Worm (Caenorhabditis elegans) whole organism, mixed stage, embryonic: ENCODE results near the gene ppm-1.G.

Source experiments
- M03D4.4 ChIP-seq: sonication (generic microtip); optimal IDR thresholded peaks from 2 replicates; lab custom pipeline; 2017; ENCODE audit warnings: mild to moderate bottlenecking, missing genetic modification characterization, missing compliant biosample characterization
- bed-3 ChIP-seq: fragments of 200-800 bp; sonication (Bioruptor generic); optimal IDR thresholded peaks from 3 replicates; lab custom pipeline; 2018; ENCODE audit warnings: mild to moderate bottlenecking, missing genetic modification characterization, moderate library complexity, missing compliant biosample characterization
- blmp-1 ChIP-seq: fragments of 150-350 bp; optimal IDR thresholded peaks from 2 replicates; lab custom pipeline; 2014; ENCODE audit warnings: missing biosample characterization, missing genetic modification characterization
- ceh-39 ChIP-seq: fragments of 150-350 bp; optimal IDR thresholded peaks from 2 replicates; lab custom pipeline; 2014; ENCODE audit warnings: missing biosample characterization, missing genetic modification characterization
- ceh-43 ChIP-seq: fragments of 200-800 bp; sonication (Bioruptor generic); optimal IDR thresholded peaks from 2 replicates; lab custom pipeline; 2018; ENCODE audit warnings: mild to moderate bottlenecking, missing genetic modification characterization, moderate library complexity, missing compliant biosample characterization
- ceh-83 ChIP-seq: fragments of 200-800 bp; sonication (Bioruptor generic); optimal IDR thresholded peaks from 2 replicates; lab custom pipeline; 2018; ENCODE audit warnings: mild to moderate bottlenecking, missing genetic modification characterization, missing compliant biosample characterization
- ces-1 ChIP-seq: fragments of 150-350 bp; optimal IDR thresholded peaks from 2 replicates; lab custom pipeline; 2014; ENCODE audit warnings: missing biosample characterization, missing genetic modification reagents, missing genetic modification characterization
- cnd-1 ChIP-seq: fragments of 200-800 bp; sonication (Bioruptor generic); optimal IDR thresholded peaks from 2 replicates; lab custom pipeline; 2018; ENCODE audit warnings: mild to moderate bottlenecking, missing genetic modification characterization, missing compliant biosample characterization
- drap-1 ChIP-seq: fragments of 200-800 bp; sonication (Bioruptor generic); optimal IDR thresholded peaks from 3 replicates; lab custom pipeline; 2018; ENCODE audit warnings: mild to moderate bottlenecking, missing genetic modification characterization, missing compliant biosample characterization
- elt-1 ChIP-seq: sonication (generic microtip); optimal IDR thresholded peaks from 2 replicates; lab custom pipeline; 2017; ENCODE audit warnings: missing genetic modification characterization, mild to moderate bottlenecking, missing compliant biosample characterization, antibody characterized with exemption, moderate library complexity, borderline replicate concordance; ENCODE audit not compliant: insufficient read depth
- elt-3 ChIP-seq: fragments of 150-350 bp; optimal IDR thresholded peaks from 2 replicates; lab custom pipeline; 2014; ENCODE audit warnings: missing biosample characterization, missing genetic modification characterization
- flh-1 ChIP-seq: fragments of 200-800 bp; sonication (Bioruptor generic); optimal IDR thresholded peaks from 2 replicates; lab custom pipeline; 2018; ENCODE audit warnings: mild to moderate bottlenecking, missing genetic modification characterization, moderate library complexity, missing compliant biosample characterization
- ham-2 ChIP-seq: fragments of 200-800 bp; sonication (Bioruptor generic); optimal IDR thresholded peaks from 2 replicates; lab custom pipeline; 2018; ENCODE audit warnings: mild to moderate bottlenecking, missing genetic modification characterization, missing compliant biosample characterization
- hlh-1 ChIP-seq: fragments of 150-350 bp; optimal IDR thresholded peaks from 2 replicates; lab custom pipeline; 2014; ENCODE audit warnings: missing biosample characterization, missing genetic modification reagents, missing genetic modification characterization
- lin-13 ChIP-seq: fragments of 150-350 bp; optimal IDR thresholded peaks from 2 replicates; lab custom pipeline; 2014; ENCODE audit warnings: missing biosample characterization, missing genetic modification characterization
- lin-32 ChIP-seq: fragments of 200-800 bp; sonication (Bioruptor generic); optimal IDR thresholded peaks from 2 replicates; lab custom pipeline; 2018; ENCODE audit warnings: mild to moderate bottlenecking, missing genetic modification characterization, missing compliant biosample characterization
- lsy-2 ChIP-seq: fragments of 150-350 bp; optimal IDR thresholded peaks from 2 replicates; lab custom pipeline; 2014; ENCODE audit warnings: missing biosample characterization, missing genetic modification characterization
- mab-5 ChIP-seq: fragments of 150-350 bp; optimal IDR thresholded peaks from 2 replicates; lab custom pipeline; 2014; ENCODE audit warnings: missing biosample characterization, missing genetic modification characterization
- mep-1 ChIP-seq: fragments of 150-350 bp; optimal IDR thresholded peaks from 2 replicates; lab custom pipeline; 2017; ENCODE audit warnings: missing biosample characterization, missing genetic modification reagents, missing genetic modification characterization, inconsistent platforms
- mls-2 ChIP-seq: sonication (generic microtip); optimal IDR thresholded peaks from 2 replicates; lab custom pipeline; 2016; ENCODE audit warnings: mild to moderate bottlenecking, missing genetic modification characterization, moderate library complexity, missing compliant biosample characterization
- nhr-12 ChIP-seq: fragments of 150-350 bp; optimal IDR thresholded peaks from 2 replicates; lab custom pipeline; 2014; ENCODE audit warnings: missing biosample characterization, missing genetic modification characterization
- nhr-2 ChIP-seq: fragments of 150-350 bp; optimal IDR thresholded peaks from 2 replicates; lab custom pipeline; 2014; ENCODE audit warnings: missing biosample characterization, missing genetic modification characterization
- nhr-237 ChIP-seq: fragments of 150-350 bp; optimal IDR thresholded peaks from 2 replicates; lab custom pipeline; 2014; ENCODE audit warnings: missing biosample characterization, missing genetic modification characterization
- nhr-28 ChIP-seq: fragments of 150-350 bp; optimal IDR thresholded peaks from 2 replicates; lab custom pipeline; 2014; ENCODE audit warnings: missing biosample characterization, missing genetic modification characterization
- nhr-76 ChIP-seq: sonication (generic microtip); optimal IDR thresholded peaks from 2 replicates; lab custom pipeline; 2017; ENCODE audit warnings: missing biosample characterization, missing genetic modification characterization
- pha-4 ChIP-seq: fragments of 150-350 bp; optimal IDR thresholded peaks from 2 replicates; lab custom pipeline; 2018; ENCODE audit warnings: missing biosample characterization, missing genetic modification reagents, missing genetic modification characterization
- sem-2 ChIP-seq: fragments of 200-800 bp; sonication (Bioruptor generic); optimal IDR thresholded peaks from 2 replicates; lab custom pipeline; 2018; ENCODE audit warnings: mild to moderate bottlenecking, missing genetic modification characterization, missing compliant biosample characterization
- snpc-4 ChIP-seq: fragments of 150-350 bp; optimal IDR thresholded peaks from 2 replicates; lab custom pipeline; 2014; ENCODE audit warnings: missing biosample characterization, missing genetic modification characterization
- sptf-1 ChIP-seq: sonication (generic microtip); optimal IDR thresholded peaks from 2 replicates; lab custom pipeline; 2017; ENCODE audit warnings: mild to moderate bottlenecking, missing genetic modification characterization, moderate library complexity, missing compliant biosample characterization
- tbx-8 ChIP-seq: fragments of 200-800 bp; sonication (Bioruptor generic); optimal IDR thresholded peaks from 2 replicates; lab custom pipeline; 2018; ENCODE audit warnings: mild to moderate bottlenecking, missing genetic modification characterization, moderate library complexity, missing compliant biosample characterization
- unc-120 ChIP-seq: sonication (generic microtip); optimal IDR thresholded peaks from 2 replicates; lab custom pipeline; 2017; ENCODE audit warnings: missing genetic modification characterization, missing compliant biosample characterization; ENCODE audit not compliant: poor library complexity, severe bottlenecking
- unc-39 ChIP-seq: fragments of 150-350 bp; optimal IDR thresholded peaks from 2 replicates; lab custom pipeline; 2014; ENCODE audit warnings: missing biosample characterization, missing genetic modification characterization
- unc-62 ChIP-seq: fragments of 150-350 bp; optimal IDR thresholded peaks from 2 replicates; lab custom pipeline; 2014; ENCODE audit warnings: missing biosample characterization, missing genetic modification reagents, missing genetic modification characterization
- zip-8 ChIP-seq: fragments of 150-350 bp; optimal IDR thresholded peaks from 2 replicates; lab custom pipeline; 2014; ENCODE audit warnings: missing biosample characterization, missing genetic modification characterization
- ztf-11 ChIP-seq: fragments of 150-350 bp; optimal IDR thresholded peaks from 2 replicates; lab custom pipeline; 2014; ENCODE audit warnings: missing biosample characterization, missing genetic modification characterization

The ppm-1.G gene

ce11 chrIII:790591-790990, 7.1 kb downstream of the ppm-1.G start:
- TF ChIP-seq mab-5 (tag; lab: Kevin White, UChicago) (no peak), ces-1 (GFP tag; lab: Kevin White, UChicago) (no peak), cnd-1 (tag; lab: Kevin White, UChicago) (no peak), lin-32 (no peak), ztf-11 (tag; lab: Kevin White, UChicago) (no peak), nhr-12 (tag; lab: Kevin White, UChicago) (no peak)

- TF ChIP-seq lsy-2 (tag; lab: Kevin White, UChicago) (peak; percentile 97), elt-1 (no peak), ham-2 (GFP tag; lab: Kevin White, UChicago) (no peak), sptf-1 (tag; lab: Kevin White, UChicago) (no peak), zip-8 (no peak), nhr-28 (tag; lab: Kevin White, UChicago) (no peak), ceh-83 (GFP tag; lab: Kevin White, UChicago) (no peak), elt-3 (no peak), unc-39 (tag; lab: Kevin White, UChicago) (no peak), bed-3 (GFP tag; lab: Kevin White, UChicago) (no peak), nhr-12 (tag; lab: Kevin White, UChicago) (no peak), ceh-39 (tag; lab: Kevin White, UChicago) (peak; percentile 24), cnd-1 (tag; lab: Kevin White, UChicago) (no peak), blmp-1 (no peak), mls-2 (tag; lab: Kevin White, UChicago) (no peak), mab-5 (tag; lab: Kevin White, UChicago) (no peak), unc-62 (GFP tag; lab: Kevin White, UChicago) (no peak), ces-1 (GFP tag; lab: Kevin White, UChicago) (peak; percentile 27), tbx-8 (GFP tag; lab: Kevin White, UChicago) (no peak), nhr-237 (tag; lab: Kevin White, UChicago) (peak; percentile 60), ceh-43 (GFP tag; lab: Kevin White, UChicago) (no peak), flh-1 (no peak), sem-2 (GFP tag; lab: Kevin White, UChicago) (no peak), drap-1 (GFP tag; lab: Kevin White, UChicago) (no peak), unc-120 (tag; lab: Kevin White, UChicago) (no peak), hlh-1 (tag; lab: Kevin White, UChicago) (peak; percentile 42), nhr-2 (no peak), lin-13 (tag; lab: Kevin White, UChicago) (peak; percentile 60), mep-1 (tag; lab: Kevin White, UChicago) (peak; percentile 71), lin-32 (no peak), pha-4 (tag; lab: Kevin White, UChicago) (peak; percentile 60), snpc-4 (no peak), M03D4.4 (tag; lab: Kevin White, UChicago) (no peak), nhr-76 (tag; lab: Kevin White, UChicago) (no peak), ztf-11 (tag; lab: Kevin White, UChicago) (no peak)
Measured at ce11 chrIII:793595-793994, 10.1 kb downstream of the ppm-1.G start, which contains the start of gene snt-2. TSS of gene snt-2 (minus strand) at chrIII:793733.

- no peak for TF ChIP-seq nhr-76 (tag; lab: Kevin White, UChicago)
- no peak for TF ChIP-seq elt-1
- no peak for TF ChIP-seq ztf-11 (tag; lab: Kevin White, UChicago)
- no peak for TF ChIP-seq mls-2 (tag; lab: Kevin White, UChicago)
- no peak for TF ChIP-seq ceh-83 (GFP tag; lab: Kevin White, UChicago)
- TF ChIP-seq nhr-12 (tag; lab: Kevin White, UChicago), result no peak
- no peak for TF ChIP-seq mab-5 (tag; lab: Kevin White, UChicago)
- TF ChIP-seq lin-32, result no peak
- TF ChIP-seq nhr-2, result no peak
- no peak for TF ChIP-seq unc-120 (tag; lab: Kevin White, UChicago)
- no peak for TF ChIP-seq nhr-237 (tag; lab: Kevin White, UChicago)
Measured at ce11 chrIII:794000-794399, 10.5 kb downstream of the ppm-1.G start, which contains the start of gene rps-29. TSS of gene rps-29 (plus strand) at chrIII:794300.
